Fruit fly (Drosophila melanogaster): ENCODE data around the gene Faf2.
A peak's percentile ranks its signal among the peaks of the same experiment; 100 is the strongest.

The Faf2 gene

DNA sequence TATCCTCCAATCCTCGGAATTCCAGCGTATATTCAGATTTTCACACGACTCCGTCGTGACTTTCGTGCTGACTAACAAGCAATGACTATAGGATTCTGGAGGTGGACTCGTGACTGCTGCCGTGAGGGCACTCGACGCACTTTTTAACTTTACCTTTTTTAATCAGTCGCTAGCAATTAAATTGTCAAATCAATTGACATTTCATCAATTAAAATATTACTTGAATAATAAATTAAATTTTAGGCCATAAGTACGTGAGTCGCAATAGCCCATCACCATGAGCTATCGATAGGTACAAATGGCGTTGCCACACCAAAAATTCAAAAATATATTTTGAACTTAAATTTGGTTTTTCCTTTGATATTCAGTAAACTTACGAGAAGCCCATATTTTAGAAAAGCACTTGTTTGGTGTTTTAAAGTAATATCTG, 2.9 kb downstream of the Faf2 start, which contains the start of gene Jwa (continued):
- peak; percentile 62 for TF ChIP-seq CG1233 (GFP tag; optimal IDR thresholded peaks at IDR 0.05)
- peak; percentile 90 for TF ChIP-seq CG6689 (GFP tag; IDR thresholded peaks at IDR 0.05)
- TF ChIP-seq CG15479 (GFP tag; optimal IDR thresholded peaks at IDR 0.05): no peak
- peak; percentile 61 for TF ChIP-seq CG7987 (GFP tag; optimal IDR thresholded peaks at IDR 0.05)
- TF ChIP-seq Sin3A (optimal IDR thresholded peaks at IDR 0.05): peak; percentile 51
- TF ChIP-seq CG13424 (tag; optimal IDR thresholded peaks at IDR 0.05): peak; percentile 97
- TF ChIP-seq CG11696 (GFP tag; IDR thresholded peaks at IDR 0.05): no peak
- peak; percentile 90 for TF ChIP-seq CG11695 (GFP tag; IDR thresholded peaks at IDR 0.05)
- TF ChIP-seq Ptx1 (GFP tag; IDR thresholded peaks at IDR 0.05): peak; percentile 94
- TF ChIP-seq B-H2 (GFP tag; optimal IDR thresholded peaks at IDR 0.05): peak; percentile 94
- peak; percentile 99 for TF ChIP-seq row (GFP tag; IDR thresholded peaks at IDR 0.05)
- peak; percentile 84 for TF ChIP-seq CG9437 (GFP tag; optimal IDR thresholded peaks at IDR 0.05)
- TF ChIP-seq cato (GFP tag; optimal IDR thresholded peaks at IDR 0.05; ENCODE audit: borderline replicate concordance): peak; percentile 93
- TF ChIP-seq pho (GFP tag; optimal IDR thresholded peaks at IDR 0.05): peak; percentile 93
- TF ChIP-seq CG7556 (GFP tag; optimal IDR thresholded peaks at IDR 0.05): peak; percentile 91
- TF ChIP-seq NC2β (GFP tag; optimal IDR thresholded peaks at IDR 0.05): peak; percentile 96
- TF ChIP-seq ATbp (GFP tag; optimal IDR thresholded peaks at IDR 0.05): peak; percentile 88
- peak; percentile 93 for TF ChIP-seq Xrp1 (GFP tag; IDR thresholded peaks at IDR 0.05)
- TF ChIP-seq org-1 (GFP tag; optimal IDR thresholded peaks at IDR 0.05): peak; percentile 87
- TF ChIP-seq Xbp1 (GFP tag; optimal IDR thresholded peaks at IDR 0.05): peak; percentile 93
- peak; percentile 92 for TF ChIP-seq NFAT (GFP tag; IDR thresholded peaks at IDR 0.05)
- TF ChIP-seq Aef1 (GFP tag; IDR thresholded peaks at IDR 0.05): peak; percentile 91
- TF ChIP-seq Spps (tag; optimal IDR thresholded peaks at IDR 0.05): peak; percentile 72
- peak; percentile 43 for TF ChIP-seq CG5180 (GFP tag; optimal IDR thresholded peaks at IDR 0.05)
- no peak for TF ChIP-seq luna (GFP tag; optimal IDR thresholded peaks at IDR 0.05)
- TF ChIP-seq CG13624 (GFP tag; optimal IDR thresholded peaks at IDR 0.05): peak; percentile 87
- peak in 1 of 2 experiments; percentile 46 for TF ChIP-seq insv (GFP tag; optimal IDR thresholded peaks at IDR 0.05)
- TF ChIP-seq Hand (GFP tag; optimal IDR thresholded peaks at IDR 0.05): peak; percentile 82
- peak; percentile 62 for TF ChIP-seq emc (GFP tag; optimal IDR thresholded peaks at IDR 0.05)
- no peak for TF ChIP-seq hkb (optimal IDR thresholded peaks at IDR 0.05)
- peak; percentile 77 for TF ChIP-seq hkb (GFP tag; IDR thresholded peaks at IDR 0.05)
- peak; percentile 67 for TF ChIP-seq HHEX (GFP tag; optimal IDR thresholded peaks at IDR 0.05)
- TF ChIP-seq fru (optimal IDR thresholded peaks at IDR 0.05): no peak
- TF ChIP-seq CG4328 (GFP tag; optimal IDR thresholded peaks at IDR 0.05): peak; percentile 66
- peak; percentile 89 for TF ChIP-seq CG10366 (GFP tag; IDR thresholded peaks at IDR 0.05)
- peak; percentile 70 for TF ChIP-seq ro (GFP tag; IDR thresholded peaks at IDR 0.05)
- TF ChIP-seq schlank (tag; optimal IDR thresholded peaks at IDR 0.05): peak; percentile 72
- TF ChIP-seq CG5245 (GFP tag; optimal IDR thresholded peaks at IDR 0.05): peak; percentile 62
- TF ChIP-seq CG6683 (GFP tag; optimal IDR thresholded peaks at IDR 0.05): peak; percentile 44
- no peak for TF ChIP-seq bigmax (GFP tag; optimal IDR thresholded peaks at IDR 0.05)
- TF ChIP-seq CG9609 (GFP tag; optimal IDR thresholded peaks at IDR 0.05): peak; percentile 95
- TF ChIP-seq CG7839 (tag; optimal IDR thresholded peaks at IDR 0.05): peak; percentile 89
- peak; percentile 57 for TF ChIP-seq scrt (GFP tag; optimal IDR thresholded peaks at IDR 0.05)
- peak; percentile 89 for TF ChIP-seq nmo (GFP tag; optimal IDR thresholded peaks at IDR 0.05)
- TF ChIP-seq Tbp (GFP tag; optimal IDR thresholded peaks at IDR 0.05): no peak
- peak; percentile 93 for TF ChIP-seq Mad (GFP tag; optimal IDR thresholded peaks at IDR 0.05)
- peak; percentile 92 for TF ChIP-seq CG9215 (GFP tag; IDR thresholded peaks at IDR 0.05)
- TF ChIP-seq CG8765 (GFP tag; IDR thresholded peaks at IDR 0.05): peak; percentile 92
- peak; percentile 74 for TF ChIP-seq CG4820 (GFP tag; optimal IDR thresholded peaks at IDR 0.05)
- peak; percentile 44 for TF ChIP-seq D19B (GFP tag; optimal IDR thresholded peaks at IDR 0.05)
- peak; percentile 97 for TF ChIP-seq sens (GFP tag)
- no peak for TF ChIP-seq Sry-β (GFP tag; optimal IDR thresholded peaks at IDR 0.05)
